Fruit fly (Drosophila melanogaster) whole organism, embryonic: Measurements from ENCODE around the gene CG46441.

ENCODE experiments used
- Blimp-1 ChIP-seq: fragments of 200-800 bp; sonication (Bioruptor generic); optimal IDR thresholded peaks from 3 replicates; lab custom pipeline; 2018; ENCODE audit warnings: missing biosample characterization, missing genetic modification characterization, mild to moderate bottlenecking, moderate library complexity, missing genetic modification reagents
- CG10274 ChIP-seq: fragments of 200-800 bp; sonication (Bioruptor generic); optimal IDR thresholded peaks from 3 replicates; lab custom pipeline; 2017; ENCODE audit warnings: missing biosample characterization, mild to moderate bottlenecking, missing genetic modification characterization
- CG10979 ChIP-seq: fragments of 200-800 bp; sonication (Bioruptor generic); optimal IDR thresholded peaks from 2 replicates; lab custom pipeline; 2018; ENCODE audit warnings: missing biosample characterization, mild to moderate bottlenecking, missing genetic modification characterization, moderate library complexity
- CG12391 ChIP-seq: fragments of 200-800 bp; sonication (Bioruptor generic); optimal IDR thresholded peaks from 3 replicates; lab custom pipeline; 2018; ENCODE audit warnings: missing biosample characterization, mild to moderate bottlenecking, missing genetic modification characterization, moderate library complexity
- CG1529 ChIP-seq: fragments of 200-800 bp; sonication (Bioruptor generic); optimal IDR thresholded peaks from 3 replicates; lab custom pipeline; 2018; ENCODE audit warnings: missing biosample characterization, missing genetic modification characterization
- CG15696 ChIP-seq: fragments of 200-800 bp; sonication (Bioruptor generic); optimal IDR thresholded peaks from 2 replicates; lab custom pipeline; 2019; ENCODE audit warnings: missing biosample characterization, mild to moderate bottlenecking, missing genetic modification characterization, moderate library complexity
- CG16779 ChIP-seq: fragments of 200-800 bp; sonication (Bioruptor generic); IDR thresholded peaks from 2 replicates; pipeline ENCODE4 v1.3.6; 2022; ENCODE audit warnings: missing biosample characterization, missing genetic modification characterization
- CG17912 ChIP-seq: fragments of 200-800 bp; sonication (Bioruptor generic); optimal IDR thresholded peaks from 2 replicates; lab custom pipeline; 2018; ENCODE audit warnings: missing biosample characterization, mild to moderate bottlenecking, missing genetic modification characterization
- CG2116 ChIP-seq: fragments of 200-800 bp; sonication (Bioruptor generic); optimal IDR thresholded peaks from 3 replicates; lab custom pipeline; 2018; ENCODE audit warnings: missing biosample characterization, mild to moderate bottlenecking, missing genetic modification characterization
- CG31365 ChIP-seq: fragments of 200-800 bp; sonication (Bioruptor generic); optimal IDR thresholded peaks from 2 replicates; lab custom pipeline; 2018; ENCODE audit warnings: missing biosample characterization, mild to moderate bottlenecking, missing genetic modification characterization
- CG4360 ChIP-seq: fragments of 200-800 bp; sonication (Bioruptor generic); IDR thresholded peaks from 2 replicates; pipeline ENCODE4 v1.3.6; 2022; ENCODE audit warnings: missing biosample characterization, missing genetic modification characterization
- CG4404 ChIP-seq: fragments of 200-800 bp; sonication (Bioruptor generic); IDR thresholded peaks from 2 replicates; pipeline ENCODE4 v1.3.6; 2022; ENCODE audit warnings: missing biosample characterization, missing genetic modification characterization
- CG4617 ChIP-seq: fragments of 200-800 bp; sonication (Bioruptor generic); optimal IDR thresholded peaks from 3 replicates; lab custom pipeline; 2016; ENCODE audit warnings: missing biosample characterization, missing genetic modification characterization, borderline replicate concordance
- CG6813 ChIP-seq: fragments of 200-800 bp; sonication (Bioruptor generic); optimal IDR thresholded peaks from 2 replicates; lab custom pipeline; 2017; ENCODE audit warnings: missing biosample characterization, missing genetic modification characterization, mild to moderate bottlenecking, moderate library complexity, missing genetic modification reagents
- CG7963 ChIP-seq: fragments of 200-800 bp; sonication (Bioruptor generic); IDR thresholded peaks from 3 replicates; pipeline ENCODE4 v1.3.6; 2022; ENCODE audit warnings: missing biosample characterization, missing genetic modification characterization; ENCODE audit not compliant: partially characterized antibody
- CG8388 ChIP-seq: fragments of 200-800 bp; sonication (Bioruptor generic); optimal IDR thresholded peaks from 2 replicates; lab custom pipeline; 2019; ENCODE audit warnings: missing biosample characterization, mild to moderate bottlenecking, missing genetic modification characterization, moderate library complexity
- CG8924 ChIP-seq: fragments of 200-800 bp; optimal IDR thresholded peaks from 3 replicates; lab custom pipeline; 2019; ENCODE audit warnings: missing biosample characterization, mild to moderate bottlenecking, missing genetic modification characterization, moderate library complexity
- CG9437 ChIP-seq: fragments of 200-800 bp; sonication (Bioruptor generic); optimal IDR thresholded peaks from 2 replicates; lab custom pipeline; 2018; ENCODE audit warnings: missing biosample characterization, mild to moderate bottlenecking, missing genetic modification characterization
- Dad ChIP-seq: fragments of 200-800 bp; sonication (Bioruptor generic); optimal IDR thresholded peaks from 3 replicates; lab custom pipeline; 2016; ENCODE audit warnings: missing biosample characterization, missing genetic modification characterization
- Dip2 ChIP-seq: fragments of 200-800 bp; sonication (Bioruptor generic); IDR thresholded peaks from 2 replicates; pipeline ENCODE4 v1.3.6; 2022; ENCODE audit warnings: missing biosample characterization, missing genetic modification characterization
- Doc2 ChIP-seq: fragments of 200-800 bp; sonication (Bioruptor generic); IDR thresholded peaks from 2 replicates; pipeline ENCODE4 v1.3.6; 2022; ENCODE audit warnings: missing biosample characterization, missing genetic modification characterization
- GATAe ChIP-seq: fragments of 200-800 bp; sonication (Bioruptor generic); conservative IDR thresholded peaks from 2 replicates; pipeline ENCODE4 v1.3.6; 2022; ENCODE audit warnings: missing biosample characterization, missing genetic modification characterization
- HLH54F ChIP-seq: fragments of 200-800 bp; sonication (Bioruptor generic); optimal IDR thresholded peaks from 3 replicates; lab custom pipeline; 2016; ENCODE audit warnings: missing biosample characterization, missing genetic modification characterization
- Hand ChIP-seq: fragments of 200-800 bp; sonication (Bioruptor generic); optimal IDR thresholded peaks from 2 replicates; lab custom pipeline; 2017; ENCODE audit warnings: mild to moderate bottlenecking, missing biosample characterization, missing genetic modification reagents, missing genetic modification characterization
- Hsf ChIP-seq: fragments of 200-800 bp; sonication (Bioruptor generic); optimal IDR thresholded peaks from 3 replicates; lab custom pipeline; 2016; ENCODE audit warnings: missing biosample characterization, missing genetic modification characterization
- Nf-YC ChIP-seq: fragments of 200-800 bp; optimal IDR thresholded peaks from 3 replicates; lab custom pipeline; 2019; ENCODE audit warnings: missing biosample characterization, mild to moderate bottlenecking, missing genetic modification characterization, moderate library complexity
- Pdp1 ChIP-seq, 2 experiments: fragments of 200-800 bp; sonication (Bioruptor generic); optimal IDR thresholded peaks; 3 replicates each; lab custom pipeline; 2016; ENCODE audit warnings: missing biosample characterization in 2 of 2, missing genetic modification characterization in 2 of 2, mild to moderate bottlenecking in 1 of 2, moderate library complexity in 1 of 2
- Sin3A ChIP-seq: fragments of >200 bp; optimal IDR thresholded peaks from 2 replicates; lab custom pipeline; 2018
- TFAM ChIP-seq: fragments of 200-800 bp; sonication (Bioruptor generic); optimal IDR thresholded peaks from 2 replicates; lab custom pipeline; 2017; ENCODE audit warnings: missing biosample characterization, missing genetic modification characterization, inconsistent platforms
- Usf ChIP-seq: fragments of 200-800 bp; sonication (Bioruptor generic); optimal IDR thresholded peaks from 2 replicates; lab custom pipeline; 2017; ENCODE audit warnings: missing genotype, missing biosample characterization, missing genetic modification characterization
- Vsx1 ChIP-seq: fragments of 200-800 bp; sonication (Bioruptor generic); optimal IDR thresholded peaks from 2 replicates; lab custom pipeline; 2017; ENCODE audit warnings: missing biosample characterization, mild to moderate bottlenecking, missing genetic modification characterization, missing genetic modification reagents
- btn ChIP-seq: fragments of 200-800 bp; sonication (Bioruptor generic); optimal IDR thresholded peaks from 2 replicates; lab custom pipeline; 2016; ENCODE audit warnings: missing biosample characterization, missing genetic modification characterization
- ci ChIP-seq: fragments of 200-800 bp; sonication (Bioruptor generic); IDR thresholded peaks from 3 replicates; pipeline ENCODE4 v1.3.6; 2022; ENCODE audit warnings: missing biosample characterization, missing genetic modification characterization
- dan ChIP-seq: fragments of 200-800 bp; sonication (Bioruptor generic); IDR thresholded peaks from 2 replicates; pipeline ENCODE4 v1.3.6; 2022; ENCODE audit warnings: missing biosample characterization, missing genetic modification characterization
- fd96Cb ChIP-seq: fragments of 200-800 bp; sonication (Bioruptor generic); optimal IDR thresholded peaks from 2 replicates; lab custom pipeline; 2018; ENCODE audit warnings: missing biosample characterization, mild to moderate bottlenecking, missing genetic modification characterization, moderate library complexity
- ftz-f1 ChIP-seq: fragments of 200-800 bp; sonication (Bioruptor generic); optimal IDR thresholded peaks from 2 replicates; lab custom pipeline; 2016; ENCODE audit warnings: missing biosample characterization, missing genetic modification characterization
- her ChIP-seq: fragments of 200-800 bp; sonication (Bioruptor generic); optimal IDR thresholded peaks from 2 replicates; lab custom pipeline; 2016; ENCODE audit warnings: missing biosample characterization, missing genetic modification characterization
- kah ChIP-seq: fragments of 200-800 bp; sonication (Bioruptor generic); optimal IDR thresholded peaks from 2 replicates; lab custom pipeline; 2018; ENCODE audit warnings: missing biosample characterization, mild to moderate bottlenecking, missing genetic modification characterization
- lov ChIP-seq, 2 experiments: fragments of 200-800 bp in 1 of 2; fragments of >200 bp in 1 of 2; sonication (Bioruptor generic) in 1 of 2; IDR thresholded peaks in 1 of 2; optimal IDR thresholded peaks in 1 of 2; 2 replicates in 1 of 2; 3 replicates in 1 of 2; pipeline versions ENCODE4 v1.3.6 to Lab custom; 2017 to 2022; ENCODE audit warnings: missing biosample characterization in 1 of 2, missing genetic modification characterization in 1 of 2
- otp ChIP-seq: fragments of 200-800 bp; sonication (Bioruptor generic); IDR thresholded peaks from 3 replicates; pipeline ENCODE4, ENCODE4 v1.3.6; 2022; ENCODE audit warnings: missing biosample characterization, missing genetic modification characterization
- pb ChIP-seq: fragments of 200-800 bp; sonication (Bioruptor generic); optimal IDR thresholded peaks from 3 replicates; lab custom pipeline; 2016; ENCODE audit warnings: missing biosample characterization, missing genetic modification characterization
- pho ChIP-seq: fragments of 200-800 bp; sonication (Bioruptor generic); optimal IDR thresholded peaks from 2 replicates; lab custom pipeline; 2016; ENCODE audit warnings: missing biosample characterization, missing genetic modification characterization
- phol ChIP-seq: fragments of 200-800 bp; sonication (Bioruptor generic); optimal IDR thresholded peaks from 3 replicates; lab custom pipeline; 2018; ENCODE audit warnings: missing biosample characterization, mild to moderate bottlenecking, missing genetic modification characterization, moderate library complexity
- sc ChIP-seq, 3 experiments: fragments of >200 bp in 2 of 3; fragments of 200-800 bp in 1 of 3; sonication (Bioruptor generic) in 1 of 3; optimal IDR thresholded peaks; 2 replicates in 2 of 3; 3 replicates in 1 of 3; lab custom pipeline; 2017; ENCODE audit warnings: mild to moderate bottlenecking in 1 of 3, missing biosample characterization in 1 of 3, missing genetic modification characterization in 1 of 3, missing genetic modification reagents in 1 of 3
- sens-2 ChIP-seq: fragments of 200-800 bp; sonication (Bioruptor generic); IDR thresholded peaks from 2 replicates; pipeline ENCODE4 v1.3.6; 2022; ENCODE audit warnings: missing biosample characterization, missing genetic modification characterization
- slp2 ChIP-seq: fragments of 200-800 bp; sonication (Bioruptor generic); optimal IDR thresholded peaks from 2 replicates; lab custom pipeline; 2016; ENCODE audit warnings: missing biosample characterization, missing genetic modification characterization
- stwl ChIP-seq: fragments of 200-800 bp; sonication (Bioruptor generic); optimal IDR thresholded peaks from 3 replicates; lab custom pipeline; 2018; ENCODE audit warnings: missing biosample characterization, mild to moderate bottlenecking, missing genetic modification characterization, moderate library complexity
- wor ChIP-seq: fragments of 200-800 bp; sonication (Bioruptor generic); IDR thresholded peaks from 2 replicates; pipeline ENCODE4 v1.3.6; 2022; ENCODE audit warnings: missing biosample characterization, missing genetic modification characterization

Gene CG46441

DNA sequence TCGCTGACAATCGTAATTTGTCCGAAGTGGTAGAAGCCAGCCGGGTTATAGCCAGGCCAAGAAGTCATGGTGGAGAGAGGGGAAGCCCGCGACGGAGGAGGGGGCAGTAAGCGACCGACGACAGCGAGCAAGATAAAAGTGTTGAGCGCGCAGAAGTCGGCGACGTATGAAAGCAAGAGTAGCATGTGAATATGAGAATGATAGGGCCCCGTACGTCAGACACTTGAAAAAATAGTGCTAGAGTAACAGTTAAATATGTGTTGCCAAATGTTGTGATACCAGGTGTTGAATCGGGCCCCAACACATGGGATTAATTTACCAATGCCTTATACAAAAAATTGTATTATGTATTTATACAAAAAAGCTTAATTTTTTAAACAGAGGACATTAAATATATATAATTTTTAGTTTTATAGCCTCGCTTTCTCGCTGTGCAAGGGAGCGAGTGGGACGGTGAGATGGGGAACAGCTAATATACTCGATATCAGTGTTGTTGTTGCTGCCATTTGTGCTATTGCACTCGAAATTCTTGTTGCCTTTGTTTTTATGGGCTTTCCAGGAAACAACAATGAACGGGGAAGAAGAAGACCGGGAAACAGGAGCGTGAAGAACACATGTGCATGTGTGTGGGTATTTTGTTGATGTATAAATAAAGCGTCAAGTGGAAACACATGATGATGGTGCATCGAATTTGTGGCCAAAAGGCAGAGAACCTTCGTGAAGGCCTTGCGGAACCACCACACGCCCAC, 48.2 kb upstream of the CG46441 start (continued):
- TF ChIP-seq ci (peak; percentile 81), otp (peak; percentile 77), GATAe (GFP tag; lab: Robert Waterston, UW) (peak; percentile 75), CG4360 (GFP tag; lab: Robert Waterston, UW) (peak; percentile 85), pho (GFP tag; lab: Kevin White, UChicago) (peak; percentile 17), TFAM (GFP tag; lab: Kevin White, UChicago) (peak; percentile 46), CG2116 (GFP tag; lab: Kevin White, UChicago) (peak; percentile 40), slp2 (no peak), CG7963 (GFP tag; lab: Robert Waterston, UW) (no peak), CG9437 (GFP tag; lab: Kevin White, UChicago) (peak; percentile 71), CG16779 (GFP tag; lab: Robert Waterston, UW) (peak; percentile 43; the same call in 1 of the 2 replicates), Vsx1 (GFP tag; lab: Kevin White, UChicago) (peak; percentile 94), HLH54F (peak; percentile 43), CG4404 (GFP tag; lab: Robert Waterston, UW) (peak; percentile 85), fd96Cb (tag; lab: Kevin White, UChicago) (peak; percentile 88), Dip2 (GFP tag; lab: Robert Waterston, UW) (peak; percentile 54; the same call in 1 of the 2 replicates), dan (GFP tag; lab: Robert Waterston, UW) (peak; percentile 62; the same call in 1 of the 2 replicates), Dad (GFP tag; lab: Kevin White, UChicago) (no peak), her (GFP tag; lab: Kevin White, UChicago) (no peak), Blimp-1 (GFP tag; lab: Kevin White, UChicago) (peak; percentile 93), CG1529 (GFP tag; lab: Kevin White, UChicago) (peak; percentile 77), Pdp1 (GFP tag; optimal IDR thresholded peaks at IDR 0.05; lab: Kevin White, UChicago) (peak in 1 of 2 experiments; percentile 63), Hsf (GFP tag; lab: Kevin White, UChicago) (peak; percentile 67), phol (tag; lab: Kevin White, UChicago) (peak; percentile 90), Doc2 (GFP tag; lab: Robert Waterston, UW) (0 out of 2 replicates have a peak, but pooled peaks have one; percentile 6), CG6813 (peak; percentile 78), CG4617 (GFP tag; lab: Kevin White, UChicago) (peak; percentile 45), ftz-f1 (GFP tag; lab: Kevin White, UChicago) (no peak), Nf-YC (tag; lab: Kevin White, UChicago) (peak; percentile 65), pb (GFP tag; lab: Kevin White, UChicago) (no peak), Hand (peak; percentile 77), stwl (tag; lab: Kevin White, UChicago) (peak; percentile 4), kah (GFP tag; lab: Kevin White, UChicago) (peak; percentile 61), CG17912 (GFP tag; lab: Kevin White, UChicago) (no peak), CG15696 (tag; lab: Kevin White, UChicago) (peak; percentile 87), CG10979 (tag; lab: Kevin White, UChicago) (peak; percentile 92), sc (optimal IDR thresholded peaks at IDR 0.05; lab: Kevin White, UChicago) (no peak), sc (GFP tag; optimal IDR thresholded peaks at IDR 0.05; lab: Kevin White, UChicago) (peak; percentile 84), lov (optimal IDR thresholded peaks at IDR 0.05; lab: Kevin White, UChicago) (no peak), lov (GFP tag; IDR thresholded peaks at IDR 0.05; lab: Robert Waterston, UW) (no peak), Sin3A (no peak), sens-2 (GFP tag; lab: Robert Waterston, UW) (peak; percentile 69; the same call in 1 of the 2 replicates), Usf (GFP tag; lab: Kevin White, UChicago) (peak; percentile 76), CG10274 (peak; percentile 76), CG31365 (tag; lab: Kevin White, UChicago) (peak; percentile 47), CG12391 (peak; percentile 89), CG8388 (GFP tag; lab: Kevin White, UChicago) (peak; percentile 86), CG8924 (tag; lab: Kevin White, UChicago) (peak; percentile 86), wor (GFP tag; lab: Robert Waterston, UW) (peak; percentile 77), btn (no peak)
